Worm (Caenorhabditis elegans) whole organism, midembryonic: ENCODE measurements around the gene mrpl-40.
"Not testable (repeated sequence)": the region's sequence is repeated elsewhere in the genome, so short reads cannot be mapped to it uniquely, and the experiment has no call there.

Source experiments
- T22C8.4 ChIP-seq: fragments of 200-800 bp; sonication (Bioruptor generic); IDR thresholded peaks from 2 replicates; pipeline ENCODE4 v1.3.6; 2022; ENCODE audit warnings: missing genetic modification characterization, missing compliant biosample characterization
- cog-1 ChIP-seq: sonication (generic microtip); optimal IDR thresholded peaks from 2 replicates; lab custom pipeline; 2016; ENCODE audit warnings: missing genetic modification characterization, missing compliant biosample characterization
- flt-1 ChIP-seq: fragments of 200-800 bp; sonication (Bioruptor generic); IDR thresholded peaks from 2 replicates; pipeline ENCODE4 v1.3.6; 2022; ENCODE audit warnings: missing genetic modification characterization, missing compliant biosample characterization
- klf-2 ChIP-seq: fragments of 200-800 bp; sonication (Bioruptor generic); conservative IDR thresholded peaks from 2 replicates; pipeline ENCODE4 v1.3.6; 2022; ENCODE audit warnings: missing genetic modification reagents, missing genetic modification characterization, missing compliant biosample characterization
- med-1 ChIP-seq: sonication (generic microtip); optimal IDR thresholded peaks from 2 replicates; lab custom pipeline; 2017; ENCODE audit warnings: missing genetic modification characterization, mild to moderate bottlenecking, missing compliant biosample characterization, antibody characterized with exemption, missing genetic modification reagents; ENCODE audit not compliant: insufficient read depth
- ref-1 ChIP-seq: fragments of 200-800 bp; sonication (Bioruptor generic); conservative IDR thresholded peaks from 2 replicates; pipeline ENCODE4 v1.3.6; 2022; ENCODE audit warnings: missing genetic modification reagents, missing genetic modification characterization, missing compliant biosample characterization
- tab-1 ChIP-seq: fragments of 200-800 bp; sonication (Bioruptor generic); IDR thresholded peaks from 2 replicates; pipeline ENCODE4 v1.3.6; 2022; ENCODE audit warnings: missing genetic modification characterization, missing compliant biosample characterization
- ztf-23 ChIP-seq: fragments of 200-800 bp; sonication (Bioruptor generic); IDR thresholded peaks from 2 replicates; pipeline ENCODE4 v1.3.6; 2022; ENCODE audit warnings: missing genetic modification reagents, missing genetic modification characterization, missing compliant biosample characterization
- ztf-29 ChIP-seq: fragments of 200-800 bp; sonication (Bioruptor generic); IDR thresholded peaks from 2 replicates; pipeline ENCODE4 v1.3.6; 2022; ENCODE audit warnings: missing genetic modification reagents, missing genetic modification characterization, missing compliant biosample characterization

mrpl-40 gene

DNA sequence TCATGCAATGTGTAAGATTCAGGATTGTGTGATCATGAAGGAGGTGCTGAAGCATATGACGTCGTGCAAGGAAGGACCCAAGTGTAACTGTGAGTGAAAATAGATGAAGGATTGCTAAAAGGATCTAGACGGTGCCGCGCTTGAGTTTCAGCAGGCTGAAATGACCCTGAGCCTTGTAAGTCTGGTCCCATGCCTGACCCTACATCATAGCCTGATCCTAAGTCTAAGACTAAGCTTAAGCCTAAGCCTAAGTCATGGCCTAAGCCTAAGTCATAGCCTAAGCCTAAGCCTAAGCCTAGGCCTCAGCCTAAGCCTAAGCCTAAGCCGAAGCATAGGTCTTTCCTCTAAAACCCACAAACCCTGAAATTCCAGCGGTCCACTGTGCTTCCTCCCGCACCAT is 30.5 kb downstream of the mrpl-40 start:
- no peak for TF ChIP-seq T22C8.4 (GFP tag; lab: Robert Waterston, UW)
- TF ChIP-seq tab-1 (GFP tag; lab: Robert Waterston, UW) = no peak

DNA sequence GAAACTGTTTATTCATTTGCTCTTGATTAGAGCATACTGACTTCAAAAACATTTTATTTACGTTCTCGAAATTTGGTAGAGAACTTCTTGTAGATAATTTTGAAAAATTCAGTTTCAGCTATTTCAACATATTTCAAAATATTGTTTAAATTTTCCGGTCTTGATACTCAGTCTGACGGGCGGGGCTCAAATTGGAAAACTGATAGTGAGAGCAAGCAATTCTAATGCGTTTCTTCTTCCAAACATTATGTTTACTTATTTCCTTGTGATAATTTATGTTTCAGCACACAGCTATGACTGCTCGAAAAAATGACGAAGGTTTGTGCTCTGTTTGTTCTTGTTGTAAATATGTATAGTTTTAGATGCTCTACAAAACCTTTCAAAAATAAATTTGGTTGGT is 32.8 kb downstream of the mrpl-40 start, which contains the start of gene pals-24:
TSS of gene pals-24 (plus strand) at position 237 of the 400 bp plus-strand sequence.
- no peak for TF ChIP-seq T22C8.4 (GFP tag; lab: Robert Waterston, UW)
- no peak for TF ChIP-seq cog-1
- TF ChIP-seq ztf-23 (GFP tag; lab: Robert Waterston, UW) = no peak
- TF ChIP-seq med-1 (GFP tag; lab: Kevin White, UChicago) = no peak
- TF ChIP-seq tab-1 (GFP tag; lab: Robert Waterston, UW) = no peak
- no peak for TF ChIP-seq ztf-29 (GFP tag; lab: Robert Waterston, UW)
- TF ChIP-seq ref-1 (GFP tag; lab: Robert Waterston, UW) = no peak
- TF ChIP-seq flt-1 = no peak
- no peak for TF ChIP-seq klf-2 (GFP tag; lab: Robert Waterston, UW)

DNA sequence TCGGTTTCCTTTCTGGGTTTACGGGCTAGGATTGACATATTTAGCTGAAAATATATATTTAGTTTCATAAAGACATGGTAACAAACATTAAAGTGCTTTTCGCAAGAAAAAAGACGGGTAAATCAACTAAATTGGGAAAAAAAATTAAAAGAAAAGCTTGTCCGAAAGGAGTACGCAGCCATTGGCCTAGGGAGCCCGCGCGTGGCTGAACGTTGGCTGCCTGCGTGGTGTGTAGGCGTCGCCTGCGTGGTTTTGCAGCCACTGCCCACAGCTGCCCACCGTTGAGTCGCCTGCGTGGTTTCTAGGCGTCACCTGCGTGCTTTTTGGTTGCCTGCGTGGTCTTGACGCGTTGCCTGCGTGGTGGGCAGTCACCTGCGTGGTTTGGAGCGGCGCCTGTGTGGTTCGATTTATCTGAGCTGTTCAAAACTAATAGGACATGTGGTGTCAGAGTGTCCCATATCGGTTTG is 34.7 kb downstream of the mrpl-40 start, which contains the start of gene C29F9.12:
TSS of gene C29F9.12 (minus strand) at position 51 of the 467 bp plus-strand sequence.
- TF ChIP-seq ztf-23 (GFP tag; lab: Robert Waterston, UW); klf-2 (GFP tag; lab: Robert Waterston, UW); med-1 (GFP tag; lab: Kevin White, UChicago): not testable (repeated sequence)

DNA sequence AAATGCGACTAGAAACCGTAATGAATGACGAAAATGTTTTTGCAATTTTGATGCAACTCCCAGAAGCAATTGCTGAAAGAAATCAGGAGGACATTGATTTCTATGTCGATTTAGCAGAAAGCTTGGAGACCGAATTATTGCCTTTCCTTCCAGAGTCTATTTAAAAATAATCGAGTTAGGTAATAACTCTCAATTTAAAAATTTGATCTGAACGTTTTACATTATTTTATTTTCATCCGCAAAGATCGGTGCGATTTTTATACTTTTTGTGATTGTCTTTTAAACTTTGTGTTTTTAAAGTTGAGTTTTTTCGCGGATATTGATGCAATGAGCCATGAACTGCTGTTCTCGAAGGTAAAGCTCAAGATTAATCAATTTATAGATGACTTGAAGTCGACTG is 37.1 kb downstream of the mrpl-40 start, which contains the start of gene pals-23:
TSS of gene pals-23 (plus strand) at position 301 of the 400 bp plus-strand sequence.
- TF ChIP-seq flt-1 = no peak
- TF ChIP-seq T22C8.4 (GFP tag; lab: Robert Waterston, UW) = no peak
- no peak for TF ChIP-seq ztf-23 (GFP tag; lab: Robert Waterston, UW)
- TF ChIP-seq tab-1 (GFP tag; lab: Robert Waterston, UW) = no peak

DNA sequence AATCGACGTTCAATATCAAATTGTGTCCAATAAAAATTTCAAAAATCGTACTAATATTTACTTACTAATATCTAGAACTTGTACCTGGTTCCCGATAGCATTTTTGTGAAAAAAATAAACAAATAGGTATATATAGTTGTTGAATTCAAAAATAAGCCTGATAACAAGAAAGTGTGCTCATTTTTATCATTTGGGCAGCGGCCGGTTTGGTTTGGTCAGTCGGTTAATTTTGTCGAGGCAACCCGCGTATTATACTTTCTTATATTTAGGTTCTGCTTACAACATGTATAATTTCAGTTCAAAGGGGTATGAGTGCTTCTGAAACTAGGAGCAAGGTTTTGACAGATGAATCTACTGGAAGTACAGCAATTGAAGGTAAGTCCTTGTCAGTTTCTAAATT is 43.3 kb downstream of the mrpl-40 start, which contains the start of the genes nhr-280 and C29F9.2:
TSS of gene nhr-280 (minus strand) at position 101 of the 400 bp plus-strand sequence.
TSS of gene C29F9.2 (plus strand) at position 298 of the 400 bp plus-strand sequence.
- TF ChIP-seq ref-1 (GFP tag; lab: Robert Waterston, UW) (no peak), tab-1 (GFP tag; lab: Robert Waterston, UW) (no peak), ztf-23 (GFP tag; lab: Robert Waterston, UW) (no peak), cog-1 (no peak), T22C8.4 (GFP tag; lab: Robert Waterston, UW) (no peak), med-1 (GFP tag; lab: Kevin White, UChicago) (no peak), ztf-29 (GFP tag; lab: Robert Waterston, UW) (no peak), flt-1 (no peak), klf-2 (GFP tag; lab: Robert Waterston, UW) (no peak)

DNA sequence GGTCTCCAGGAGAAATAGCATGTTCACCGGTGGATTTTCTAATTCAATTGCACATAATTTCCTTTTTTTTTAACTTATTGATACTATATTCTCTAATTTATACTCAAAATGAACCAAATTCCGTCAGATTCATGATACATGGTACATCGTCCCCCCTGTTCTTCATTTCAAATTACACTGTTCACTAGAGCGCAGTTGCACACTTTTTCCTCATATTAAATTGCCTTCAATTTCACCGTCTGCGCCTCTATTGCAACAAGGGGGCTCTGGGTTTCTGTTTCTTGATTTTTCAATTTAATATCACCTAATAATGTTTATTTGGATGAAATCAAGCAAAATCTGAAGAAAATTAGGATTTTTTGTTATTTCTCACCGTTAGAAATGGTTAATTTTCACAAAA is 44.3 kb downstream of the mrpl-40 start:
- TF ChIP-seq cog-1 = peak; percentile 5
- TF ChIP-seq flt-1 = no peak
- no peak for TF ChIP-seq ztf-29 (GFP tag; lab: Robert Waterston, UW)

DNA sequence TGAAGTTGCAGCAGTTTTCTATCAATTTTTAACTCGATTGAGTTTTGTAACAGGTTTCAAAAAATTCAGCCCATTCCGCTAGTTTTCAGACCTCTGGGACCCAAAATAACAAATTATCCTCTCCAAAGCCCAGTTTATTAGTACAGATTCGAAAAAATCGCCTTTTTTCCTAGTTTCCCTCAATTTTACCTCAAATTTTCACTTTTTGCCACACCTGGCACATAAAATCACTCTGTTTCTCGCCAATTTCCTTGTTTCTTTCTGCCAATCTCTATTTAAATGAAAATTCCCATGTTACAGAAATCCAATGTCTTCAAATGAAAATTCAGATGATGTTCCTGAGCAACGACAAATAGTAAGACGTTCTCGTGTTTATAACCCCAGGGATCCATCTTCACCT is 44.8 kb downstream of the mrpl-40 start, which contains the start of gene pals-22:
TSS of gene pals-22 (plus strand) at position 301 of the 400 bp plus-strand sequence.
- TF ChIP-seq ref-1 (GFP tag; lab: Robert Waterston, UW) (no peak), flt-1 (no peak), klf-2 (GFP tag; lab: Robert Waterston, UW) (no peak), med-1 (GFP tag; lab: Kevin White, UChicago) (no peak), tab-1 (GFP tag; lab: Robert Waterston, UW) (no peak), ztf-29 (GFP tag; lab: Robert Waterston, UW) (no peak), cog-1 (no peak), T22C8.4 (GFP tag; lab: Robert Waterston, UW) (no peak), ztf-23 (GFP tag; lab: Robert Waterston, UW) (no peak)

DNA sequence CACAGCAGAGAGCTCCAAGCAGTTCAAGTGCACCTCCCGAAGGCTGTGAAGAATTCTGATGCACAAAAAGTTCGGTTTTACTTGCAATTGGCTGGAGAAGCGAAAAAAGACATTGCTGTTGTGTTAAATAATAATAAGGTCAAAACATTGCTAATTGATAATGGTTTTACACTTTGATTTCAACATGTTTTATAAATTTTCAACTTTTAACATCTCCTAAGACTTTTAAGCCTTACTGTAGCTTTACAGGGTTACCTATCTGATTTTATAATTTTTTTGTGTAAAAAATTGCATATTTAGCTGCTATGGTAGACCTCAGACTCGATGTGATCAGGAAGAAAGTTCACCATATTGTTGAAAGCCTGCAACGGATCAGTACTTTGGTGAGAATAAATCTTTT is 46.8 kb downstream of the mrpl-40 start, which contains the start of gene pals-25:
TSS of gene pals-25 (plus strand) at position 301 of the 400 bp plus-strand sequence.
- TF ChIP-seq flt-1 = no peak
- no peak for TF ChIP-seq tab-1 (GFP tag; lab: Robert Waterston, UW)
- no peak for TF ChIP-seq ztf-29 (GFP tag; lab: Robert Waterston, UW)
- TF ChIP-seq med-1 (GFP tag; lab: Kevin White, UChicago) = no peak
- no peak for TF ChIP-seq klf-2 (GFP tag; lab: Robert Waterston, UW)
- TF ChIP-seq ztf-23 (GFP tag; lab: Robert Waterston, UW) = no peak
- TF ChIP-seq cog-1 = no peak
- no peak for TF ChIP-seq ref-1 (GFP tag; lab: Robert Waterston, UW)
- TF ChIP-seq T22C8.4 (GFP tag; lab: Robert Waterston, UW) = no peak
